Worm (Caenorhabditis elegans): Measurements from ENCODE around the gene C56C10.6.

ce11 chrII:6628397-6628796 lies 47.3 kb upstream of the C56C10.6 start:
- TF ChIP-seq W03F9.2 (tag; optimal IDR thresholded peaks at IDR 0.05) (no peak), dao-5 (tag; optimal IDR thresholded peaks at IDR 0.05) (no peak)
